Worm (Caenorhabditis elegans) whole organism, midembryonic: ENCODE data around the gene str-145.

Source experiments
- T22C8.4 ChIP-seq: fragments of 200-800 bp; sonication (Bioruptor generic); IDR thresholded peaks from 2 replicates; pipeline ENCODE4 v1.3.6; 2022; ENCODE audit warnings: missing genetic modification characterization, missing compliant biosample characterization
- cog-1 ChIP-seq: sonication (generic microtip); optimal IDR thresholded peaks from 2 replicates; lab custom pipeline; 2016; ENCODE audit warnings: missing genetic modification characterization, missing compliant biosample characterization
- flt-1 ChIP-seq: fragments of 200-800 bp; sonication (Bioruptor generic); IDR thresholded peaks from 2 replicates; pipeline ENCODE4 v1.3.6; 2022; ENCODE audit warnings: missing genetic modification characterization, missing compliant biosample characterization
- klf-2 ChIP-seq: fragments of 200-800 bp; sonication (Bioruptor generic); conservative IDR thresholded peaks from 2 replicates; pipeline ENCODE4 v1.3.6; 2022; ENCODE audit warnings: missing genetic modification reagents, missing genetic modification characterization, missing compliant biosample characterization
- med-1 ChIP-seq: sonication (generic microtip); optimal IDR thresholded peaks from 2 replicates; lab custom pipeline; 2017; ENCODE audit warnings: missing genetic modification characterization, mild to moderate bottlenecking, missing compliant biosample characterization, antibody characterized with exemption, missing genetic modification reagents; ENCODE audit not compliant: insufficient read depth
- ref-1 ChIP-seq: fragments of 200-800 bp; sonication (Bioruptor generic); conservative IDR thresholded peaks from 2 replicates; pipeline ENCODE4 v1.3.6; 2022; ENCODE audit warnings: missing genetic modification reagents, missing genetic modification characterization, missing compliant biosample characterization
- tab-1 ChIP-seq: fragments of 200-800 bp; sonication (Bioruptor generic); IDR thresholded peaks from 2 replicates; pipeline ENCODE4 v1.3.6; 2022; ENCODE audit warnings: missing genetic modification characterization, missing compliant biosample characterization
- ztf-23 ChIP-seq: fragments of 200-800 bp; sonication (Bioruptor generic); IDR thresholded peaks from 2 replicates; pipeline ENCODE4 v1.3.6; 2022; ENCODE audit warnings: missing genetic modification reagents, missing genetic modification characterization, missing compliant biosample characterization
- ztf-29 ChIP-seq: fragments of 200-800 bp; sonication (Bioruptor generic); IDR thresholded peaks from 2 replicates; pipeline ENCODE4 v1.3.6; 2022; ENCODE audit warnings: missing genetic modification reagents, missing genetic modification characterization, missing compliant biosample characterization

Gene str-145

DNA sequence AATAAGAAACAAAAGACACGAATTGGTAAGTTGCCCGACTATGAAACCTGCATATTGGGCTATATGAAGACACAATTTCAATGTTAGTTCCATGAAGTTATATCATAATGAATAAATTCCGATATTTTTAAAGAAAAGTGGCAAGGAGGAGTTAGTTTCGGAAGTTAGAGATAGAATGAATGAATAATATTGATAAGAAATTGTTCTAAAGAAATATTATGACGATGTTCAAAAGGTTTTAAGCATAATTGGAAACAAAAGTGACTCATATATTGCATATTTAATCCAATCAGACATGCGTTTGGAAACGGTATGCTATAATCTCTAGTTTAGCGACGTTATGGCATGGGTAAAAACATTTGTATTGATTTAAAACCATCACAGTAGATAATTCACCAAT, 28.5 kb downstream of the str-145 start, which contains the start of gene str-143:
TSS of gene str-143 (minus strand) at position 101 of the 400 bp plus-strand sequence.
- TF ChIP-seq T22C8.4 (GFP tag; lab: Robert Waterston, UW) (no peak), ztf-23 (GFP tag; lab: Robert Waterston, UW) (no peak), flt-1 (GFP tag; lab: Robert Waterston, UW) (no peak), ztf-29 (GFP tag; lab: Robert Waterston, UW) (no peak), ref-1 (GFP tag; lab: Robert Waterston, UW) (no peak), tab-1 (no peak), cog-1 (tag; lab: Kevin White, UChicago) (no peak), klf-2 (GFP tag; lab: Robert Waterston, UW) (no peak), med-1 (GFP tag; lab: Kevin White, UChicago) (no peak)

DNA sequence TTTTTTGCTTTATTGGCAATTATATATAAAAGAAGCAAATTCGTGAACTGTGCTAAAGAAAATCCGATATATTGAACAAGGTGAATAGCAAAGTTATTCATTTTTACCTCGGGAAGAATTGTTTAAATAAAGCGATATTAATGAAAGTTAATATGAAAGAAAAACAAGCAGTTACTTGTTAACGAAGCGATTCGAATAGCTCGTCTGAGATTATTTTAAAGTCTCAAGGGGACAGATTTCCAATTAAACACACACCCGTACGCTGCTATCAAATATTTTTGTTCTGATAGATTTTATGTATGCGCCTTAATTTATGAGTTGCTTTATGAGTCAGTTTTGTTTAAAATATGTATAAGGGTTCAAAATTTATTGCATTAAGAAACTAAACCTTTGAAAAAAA, 30.3 kb downstream of the str-145 start, which contains the start of gene str-140:
TSS of gene str-140 (minus strand) at position 101 of the 400 bp plus-strand sequence.
- no peak for TF ChIP-seq klf-2 (GFP tag; lab: Robert Waterston, UW)
- TF ChIP-seq ztf-23 (GFP tag; lab: Robert Waterston, UW), result no peak
- TF ChIP-seq cog-1 (tag; lab: Kevin White, UChicago), result no peak
- TF ChIP-seq T22C8.4 (GFP tag; lab: Robert Waterston, UW), result no peak
- TF ChIP-seq ztf-29 (GFP tag; lab: Robert Waterston, UW), result no peak
- TF ChIP-seq tab-1, result no peak
- no peak for TF ChIP-seq ref-1 (GFP tag; lab: Robert Waterston, UW)
- TF ChIP-seq med-1 (GFP tag; lab: Kevin White, UChicago), result no peak
- TF ChIP-seq flt-1 (GFP tag; lab: Robert Waterston, UW), result no peak

DNA sequence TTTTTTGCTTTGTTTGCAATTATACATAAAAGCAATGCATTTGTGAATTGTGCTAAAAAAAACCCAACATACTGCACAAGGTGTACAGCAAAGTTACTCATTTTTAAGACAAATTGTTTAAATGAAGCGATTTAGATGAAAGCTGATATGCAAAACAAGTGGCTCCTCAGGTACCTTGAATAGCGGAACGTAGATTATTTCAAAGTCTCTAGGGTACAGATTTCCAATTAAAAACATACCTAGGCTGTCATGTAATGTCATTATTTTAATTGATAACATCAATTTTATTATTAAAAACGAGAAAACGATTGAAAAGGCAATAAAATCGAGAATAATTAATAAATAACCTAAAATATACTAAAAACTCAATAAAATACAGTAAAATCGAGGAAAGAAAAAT, 36.1 kb downstream of the str-145 start, which contains the start of gene str-139:
TSS of gene str-139 (minus strand) at position 101 of the 400 bp plus-strand sequence.
- TF ChIP-seq T22C8.4 (GFP tag; lab: Robert Waterston, UW), result no peak
- TF ChIP-seq ref-1 (GFP tag; lab: Robert Waterston, UW), result no peak
- no peak for TF ChIP-seq flt-1 (GFP tag; lab: Robert Waterston, UW)
- no peak for TF ChIP-seq cog-1 (tag; lab: Kevin White, UChicago)
- no peak for TF ChIP-seq ztf-29 (GFP tag; lab: Robert Waterston, UW)
- TF ChIP-seq tab-1, result no peak
- no peak for TF ChIP-seq klf-2 (GFP tag; lab: Robert Waterston, UW)

DNA sequence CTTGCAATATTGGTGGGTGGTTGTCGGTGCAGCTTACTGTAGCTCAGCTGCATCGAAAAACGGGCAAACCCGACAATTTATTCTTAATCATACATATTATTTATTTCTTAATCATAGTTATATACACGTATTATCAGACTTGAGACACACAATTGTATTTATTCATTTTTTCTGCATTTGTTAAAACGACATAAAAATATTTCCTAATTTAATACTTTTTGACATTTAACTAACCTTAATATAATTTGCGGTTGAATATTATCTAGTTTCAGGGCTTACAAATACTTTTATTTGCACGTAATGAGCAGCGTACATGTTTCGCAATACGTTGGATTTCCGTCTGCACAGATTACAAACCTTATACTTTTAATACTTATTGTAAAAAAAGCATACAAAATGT, 39.8 kb downstream of the str-145 start, which contains the start of gene str-138:
TSS of gene str-138 (plus strand) at position 301 of the 400 bp plus-strand sequence.
- TF ChIP-seq flt-1 (GFP tag; lab: Robert Waterston, UW) (no peak), T22C8.4 (GFP tag; lab: Robert Waterston, UW) (no peak)

DNA sequence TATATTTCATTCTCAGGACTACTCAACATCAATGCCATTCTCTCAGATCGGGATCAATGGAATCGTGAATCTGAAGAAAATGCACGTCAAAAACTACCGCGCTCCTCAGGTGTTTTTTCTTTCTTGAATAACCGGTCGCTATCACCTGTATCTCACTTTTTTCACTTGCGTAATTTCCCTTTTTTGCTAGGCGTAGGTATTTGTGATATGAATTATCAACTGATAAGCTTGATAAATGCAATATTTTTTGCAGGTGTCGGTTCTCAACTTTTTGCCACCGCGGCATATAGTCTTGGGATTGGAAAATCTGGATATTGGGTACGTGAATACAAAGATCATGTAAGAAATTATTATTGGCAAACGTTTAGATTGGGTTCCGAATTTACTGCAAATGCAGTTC, 43.0 kb downstream of the str-145 start:
- TF ChIP-seq T22C8.4 (GFP tag; lab: Robert Waterston, UW), result no peak
- no peak for TF ChIP-seq med-1 (GFP tag; lab: Kevin White, UChicago)
- no peak for TF ChIP-seq klf-2 (GFP tag; lab: Robert Waterston, UW)
- no peak for TF ChIP-seq tab-1

DNA sequence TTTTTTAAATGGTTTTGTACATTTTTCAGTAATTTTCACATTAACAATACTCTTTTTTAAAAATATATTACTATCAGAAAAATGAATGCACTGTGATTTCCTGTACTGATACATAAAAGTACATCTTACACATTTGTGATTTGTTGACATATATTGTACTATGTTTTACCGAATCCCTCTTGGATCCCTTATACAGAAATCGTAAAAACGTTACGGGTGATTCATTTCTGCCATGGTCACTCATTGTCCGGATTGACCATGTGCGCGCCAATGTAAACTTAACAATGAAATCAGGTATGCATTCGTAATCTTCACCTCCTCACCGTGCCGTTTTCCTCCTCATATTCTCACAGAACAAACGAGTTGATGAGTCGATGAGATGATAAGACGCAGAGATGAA, 44.0 kb downstream of the str-145 start, which contains the start of gene ZC513.2:
TSS of gene ZC513.2 (plus strand) at position 301 of the 400 bp plus-strand sequence.
- TF ChIP-seq klf-2 (GFP tag; lab: Robert Waterston, UW) (no peak), tab-1 (no peak), ztf-23 (GFP tag; lab: Robert Waterston, UW) (no peak), ref-1 (GFP tag; lab: Robert Waterston, UW) (no peak), flt-1 (GFP tag; lab: Robert Waterston, UW) (no peak), ztf-29 (GFP tag; lab: Robert Waterston, UW) (no peak), cog-1 (tag; lab: Kevin White, UChicago) (no peak), T22C8.4 (GFP tag; lab: Robert Waterston, UW) (no peak), med-1 (GFP tag; lab: Kevin White, UChicago) (no peak)

DNA sequence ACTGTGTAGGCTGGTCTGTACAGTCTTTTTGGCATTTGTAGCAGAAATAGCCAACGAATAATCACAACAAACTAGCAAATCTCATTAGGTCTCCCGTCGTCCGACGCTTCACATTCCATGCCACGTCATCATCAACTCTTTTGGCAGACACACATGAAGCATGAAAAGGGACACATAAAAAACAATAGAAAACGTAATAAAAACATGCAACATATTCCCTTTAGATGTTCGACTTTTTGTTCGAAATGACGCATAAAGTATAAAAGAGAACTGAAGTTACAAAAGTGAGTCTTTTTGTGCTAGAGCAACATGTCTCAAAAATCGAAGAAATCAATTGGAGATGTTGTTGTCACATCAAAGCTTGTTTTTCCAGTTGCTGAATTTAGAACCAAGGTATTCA, 46.3 kb downstream of the str-145 start, which contains the start of gene sth-1:
TSS of gene sth-1 (plus strand) at position 301 of the 400 bp plus-strand sequence.
- TF ChIP-seq flt-1 (GFP tag; lab: Robert Waterston, UW) (no peak), T22C8.4 (GFP tag; lab: Robert Waterston, UW) (no peak), med-1 (GFP tag; lab: Kevin White, UChicago) (no peak), ztf-29 (GFP tag; lab: Robert Waterston, UW) (no peak), cog-1 (tag; lab: Kevin White, UChicago) (no peak), tab-1 (no peak), ref-1 (GFP tag; lab: Robert Waterston, UW) (no peak), ztf-23 (GFP tag; lab: Robert Waterston, UW) (no peak), klf-2 (GFP tag; lab: Robert Waterston, UW) (no peak)

DNA sequence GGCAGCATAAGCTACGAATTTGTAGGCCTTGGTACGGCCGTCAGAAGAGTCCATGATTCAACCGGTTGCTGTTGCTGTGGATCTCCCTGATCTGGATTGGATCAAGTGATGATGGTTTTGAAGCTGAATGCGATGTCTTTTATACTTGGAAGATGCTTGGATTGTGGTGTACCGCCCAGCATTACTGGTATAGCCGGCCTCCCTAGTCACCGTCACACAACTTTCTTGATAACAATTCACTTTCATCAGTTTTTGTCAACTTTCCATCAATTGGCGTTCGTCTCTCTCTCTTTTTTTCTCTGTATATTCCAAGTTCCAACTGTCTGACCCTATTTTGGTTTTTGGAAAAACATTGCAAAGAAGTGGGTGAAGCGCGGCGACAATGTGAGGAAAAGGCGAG, 47.3 kb downstream of the str-145 start, which contains the start of gene col-43:
TSS of gene col-43 (minus strand) at position 101 of the 400 bp plus-strand sequence.
- TF ChIP-seq tab-1, result no peak
- no peak for TF ChIP-seq flt-1 (GFP tag; lab: Robert Waterston, UW)
- TF ChIP-seq ztf-29 (GFP tag; lab: Robert Waterston, UW), result no peak
- no peak for TF ChIP-seq ref-1 (GFP tag; lab: Robert Waterston, UW)
- no peak for TF ChIP-seq cog-1 (tag; lab: Kevin White, UChicago)
- TF ChIP-seq med-1 (GFP tag; lab: Kevin White, UChicago), result no peak
- TF ChIP-seq ztf-23 (GFP tag; lab: Robert Waterston, UW), result no peak
- no peak for TF ChIP-seq T22C8.4 (GFP tag; lab: Robert Waterston, UW)
- no peak for TF ChIP-seq klf-2 (GFP tag; lab: Robert Waterston, UW)

DNA sequence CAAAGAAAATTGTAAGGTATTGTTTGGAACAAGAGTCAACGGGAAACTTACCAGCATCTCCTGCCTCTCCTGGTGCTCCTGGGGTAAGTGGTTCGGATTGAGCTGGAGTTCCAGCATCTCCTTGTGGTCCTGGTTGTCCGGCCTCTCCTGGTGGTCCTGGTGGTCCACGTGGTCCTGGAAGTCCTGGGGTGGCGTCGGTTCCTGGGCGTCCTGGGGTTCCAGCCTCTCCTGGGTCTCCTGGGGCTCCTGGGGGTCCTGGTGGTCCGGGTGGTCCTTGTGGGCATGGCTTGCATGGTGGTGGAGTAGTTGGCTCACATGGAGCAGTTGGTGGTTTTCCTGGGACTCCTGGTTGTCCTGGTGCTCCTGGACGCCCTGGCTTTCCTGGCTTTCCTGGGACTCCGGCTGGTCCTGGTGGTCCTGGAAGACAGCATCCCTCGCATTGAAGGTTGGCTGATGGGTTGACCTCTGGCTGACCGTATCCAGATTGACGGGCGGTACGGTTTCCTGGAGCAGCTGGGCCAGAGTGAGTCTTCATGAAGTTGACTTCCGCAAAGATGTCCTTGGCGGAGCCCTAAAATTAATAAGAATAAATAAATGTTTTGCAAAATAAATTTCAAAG, 48.0 kb downstream of the str-145 start:
- TF ChIP-seq ztf-23 (GFP tag; lab: Robert Waterston, UW) (no peak), klf-2 (GFP tag; lab: Robert Waterston, UW) (no peak), tab-1 (no peak), ztf-29 (GFP tag; lab: Robert Waterston, UW) (no peak), flt-1 (GFP tag; lab: Robert Waterston, UW) (no peak), T22C8.4 (GFP tag; lab: Robert Waterston, UW) (no peak), med-1 (GFP tag; lab: Kevin White, UChicago) (no peak), ref-1 (GFP tag; lab: Robert Waterston, UW) (no peak), cog-1 (tag; lab: Kevin White, UChicago) (no peak)
